Worm (Caenorhabditis elegans): ENCODE results near the gene ZK470.2.
A peak's percentile ranks its signal among the peaks of the same experiment; 100 is the strongest.

ZK470.2 gene

ce11 chrX:4145051-4145826 lies 10.3 kb downstream of the ZK470.2 start (continued):
- TF ChIP-seq hlh-26 (GFP tag; conservative IDR thresholded peaks at IDR 0.05) (no peak), nhr-90 (tag; optimal IDR thresholded peaks at IDR 0.05) (peak; percentile 7), ceh-58 (GFP tag; IDR thresholded peaks at IDR 0.05) (no peak), cebp-1 (GFP tag; IDR thresholded peaks at IDR 0.05) (no peak), cebp-1 (tag; optimal IDR thresholded peaks at IDR 0.05) (peak; percentile 76), chd-7 (tag; optimal IDR thresholded peaks at IDR 0.05) (peak; percentile 68), K11D2.4 (GFP tag; IDR thresholded peaks at IDR 0.05) (peak; percentile 81), sdz-38 (tag; optimal IDR thresholded peaks at IDR 0.05) (no peak), snpc-3.4 (tag; optimal IDR thresholded peaks at IDR 0.05) (no peak), madf-8 (GFP tag; conservative IDR thresholded peaks at IDR 0.05) (0 out of 2 replicates have a peak, but pooled peaks have one; percentile 3), F39B2.1 (GFP tag; IDR thresholded peaks at IDR 0.05) (no peak), ztf-25 (GFP tag; IDR thresholded peaks at IDR 0.05) (peak; percentile 43; the same call in 1 of the 2 replicates), sptf-2 (GFP tag; optimal IDR thresholded peaks at IDR 0.05) (no peak), rpc-1 (optimal IDR thresholded peaks at IDR 0.05) (no peak), rpc-1 (tag; optimal IDR thresholded peaks at IDR 0.05) (no peak), dpl-1 (GFP tag; optimal IDR thresholded peaks at IDR 0.05) (no peak), C06A6.2 (GFP tag; conservative IDR thresholded peaks at IDR 0.05) (peak; percentile 58), dpff-1 (tag; optimal IDR thresholded peaks at IDR 0.05) (no peak), tbp1 (GFP tag; optimal IDR thresholded peaks at IDR 0.05) (peak; percentile 29), die-1 (tag; optimal IDR thresholded peaks at IDR 0.05) (no peak), Y79H2A.3 (GFP tag; conservative IDR thresholded peaks at IDR 0.05) (no peak), T26A5.8 (tag; optimal IDR thresholded peaks at IDR 0.05) (no peak), nfyb-1 (GFP tag; IDR thresholded peaks at IDR 0.05) (peak; percentile 51), bed-1 (GFP tag; IDR thresholded peaks at IDR 0.05) (no peak), ZK185.1 (tag; optimal IDR thresholded peaks at IDR 0.05; ENCODE audit: poor library complexity, severe bottlenecking) (no peak), aptf-3 (GFP tag; IDR thresholded peaks at IDR 0.05) (0 out of 2 replicates have a peak, but pooled peaks have one; percentile 13), ceh-40 (GFP tag; IDR thresholded peaks at IDR 0.05) (peak; percentile 68), B0336.3 (GFP tag; IDR thresholded peaks at IDR 0.05) (no peak), ekl-4 (GFP tag; IDR thresholded peaks at IDR 0.05) (0 out of 2 replicates have a peak, but pooled peaks have one; percentile 9), B0035.1 (tag; optimal IDR thresholded peaks at IDR 0.05) (no peak), snpc-4 (GFP tag; optimal IDR thresholded peaks at IDR 0.05) (no peak), snpc-4 (tag; optimal IDR thresholded peaks at IDR 0.05) (no peak), F10E7.11 (tag; optimal IDR thresholded peaks at IDR 0.05) (no peak), F37B4.10 (GFP tag; IDR thresholded peaks at IDR 0.05) (peak; percentile 74; the same call in 1 of the 2 replicates), Y95B8A.8 (GFP tag; IDR thresholded peaks at IDR 0.05) (0 out of 2 replicates have a peak, but pooled peaks have one; percentile 14), akir-1 (GFP tag; optimal IDR thresholded peaks at IDR 0.05) (no peak), madf-10 (tag; optimal IDR thresholded peaks at IDR 0.05) (no peak), nhr-120 (GFP tag; IDR thresholded peaks at IDR 0.05) (0 out of 2 replicates have a peak, but pooled peaks have one; percentile 45), F49E8.2 (tag; optimal IDR thresholded peaks at IDR 0.05; ENCODE audit: insufficient read depth) (no peak), ztf-6 (GFP tag; IDR thresholded peaks at IDR 0.05) (0 out of 2 replicates have a peak, but pooled peaks have one; percentile 12), lin-26 (GFP tag; IDR thresholded peaks at IDR 0.05) (peak; percentile 48), F22D6.2 (tag; optimal IDR thresholded peaks at IDR 0.05) (peak; percentile 54), D2030.7 (GFP tag; IDR thresholded peaks at IDR 0.05) (no peak), tlf-1 (GFP tag; optimal IDR thresholded peaks at IDR 0.05) (no peak), hsf-1 (GFP tag; IDR thresholded peaks at IDR 0.05) (no peak), Y53G8AR.9 (GFP tag; conservative IDR thresholded peaks at IDR 0.05) (no peak), madf-6 (GFP tag; IDR thresholded peaks at IDR 0.05) (peak; percentile 21; the same call in 1 of the 2 replicates), ceh-100 (GFP tag; IDR thresholded peaks at IDR 0.05) (no peak)

Measured in whole organism, young adult.